Worm (Caenorhabditis elegans) whole organism, L2 larva: Measurements from ENCODE around the gene T04C12.1.

Experiments used
- ZK546.5 ChIP-seq: sonication (generic microtip); optimal IDR thresholded peaks from 2 replicates; lab custom pipeline; 2017; ENCODE audit warnings: missing biosample characterization, missing genetic modification characterization
- sma-3 ChIP-seq: sonication (generic microtip); optimal IDR thresholded peaks from 2 replicates; lab custom pipeline; 2016; ENCODE audit warnings: missing genetic modification reagents, missing genetic modification characterization, missing compliant biosample characterization
- snpc-4 ChIP-seq: fragments of 150-350 bp; optimal IDR thresholded peaks from 2 replicates; lab custom pipeline; 2014; ENCODE audit warnings: missing biosample characterization, missing genetic modification characterization
- ztf-11 ChIP-seq: sonication (generic microtip); optimal IDR thresholded peaks from 2 replicates; lab custom pipeline; 2017; ENCODE audit warnings: missing biosample characterization, missing genetic modification characterization

ce11 chrV:11048678-11049077 is 10.4 kb downstream of the T04C12.1 start, which contains the start of gene srh-74:
- TF ChIP-seq snpc-4 (tag; lab: Kevin White, UChicago): no peak
- no peak for TF ChIP-seq ztf-11 (tag; lab: Kevin White, UChicago)
- TF ChIP-seq ZK546.5 (tag; lab: Kevin White, UChicago): no peak
- TF ChIP-seq sma-3: no peak
